Worm (Caenorhabditis elegans): Measurements from ENCODE around the gene ugt-45.

Gene ugt-45

DNA sequence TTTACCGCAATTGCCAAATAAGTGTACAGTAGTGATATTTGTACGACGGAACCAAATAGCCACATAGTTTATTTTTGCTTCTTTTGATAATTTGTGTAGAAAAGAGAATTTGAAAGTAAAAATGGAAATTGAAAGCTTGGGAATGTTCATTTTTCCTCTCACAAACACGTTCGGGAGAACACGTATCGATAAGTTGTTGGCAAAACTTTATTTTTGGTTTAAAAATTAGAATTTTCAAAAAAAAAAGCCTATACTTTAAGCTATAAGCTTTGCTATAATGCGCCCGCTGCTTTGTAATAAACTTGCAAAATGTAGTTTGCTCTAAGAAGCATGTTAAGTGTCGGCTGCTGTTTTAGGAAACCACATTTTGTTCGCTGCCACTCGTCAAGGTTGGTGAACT, 4.5 kb upstream of the ugt-45 start, which contains the start of gene Y37E11AR.7:
Y37E11AR.7 (minus strand) TSS at position 101 of the 400 bp plus-strand sequence.
- TF ChIP-seq tra-1 (GFP tag; IDR thresholded peaks at IDR 0.05) (no peak), dmd-9 (GFP tag; IDR thresholded peaks at IDR 0.05) (no peak), Y75B8A.6 (GFP tag; IDR thresholded peaks at IDR 0.05) (no peak), duxl-1 (tag; optimal IDR thresholded peaks at IDR 0.05; ENCODE audit: poor library complexity) (no peak)

DNA sequence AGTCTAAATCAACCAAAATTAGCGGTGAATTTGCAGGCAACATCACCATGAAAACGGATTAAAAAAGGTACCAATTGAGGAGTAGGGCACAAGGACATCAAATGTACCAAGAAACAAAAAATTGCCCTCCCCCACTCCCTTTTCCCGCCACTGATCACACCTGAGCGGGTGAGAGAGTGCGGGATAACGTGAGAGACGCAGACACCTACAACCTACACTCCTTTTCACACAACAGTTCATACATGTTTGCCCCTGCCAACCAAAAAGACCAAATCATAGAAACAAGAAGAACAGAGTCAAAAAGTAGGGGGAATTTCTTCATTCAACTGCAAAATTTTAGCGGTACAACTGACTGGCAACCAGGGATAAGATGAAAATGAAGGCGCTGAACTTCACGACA, 1.4 kb upstream of the ugt-45 start:
- no peak for TF ChIP-seq lsy-2 (tag; optimal IDR thresholded peaks at IDR 0.05)
- no peak for TF ChIP-seq zip-2 (tag; optimal IDR thresholded peaks at IDR 0.05)
- peak; percentile 97 for TF ChIP-seq nhr-28 (tag; optimal IDR thresholded peaks at IDR 0.05)
- no peak for TF ChIP-seq dmd-6 (GFP tag; IDR thresholded peaks at IDR 0.05)

DNA sequence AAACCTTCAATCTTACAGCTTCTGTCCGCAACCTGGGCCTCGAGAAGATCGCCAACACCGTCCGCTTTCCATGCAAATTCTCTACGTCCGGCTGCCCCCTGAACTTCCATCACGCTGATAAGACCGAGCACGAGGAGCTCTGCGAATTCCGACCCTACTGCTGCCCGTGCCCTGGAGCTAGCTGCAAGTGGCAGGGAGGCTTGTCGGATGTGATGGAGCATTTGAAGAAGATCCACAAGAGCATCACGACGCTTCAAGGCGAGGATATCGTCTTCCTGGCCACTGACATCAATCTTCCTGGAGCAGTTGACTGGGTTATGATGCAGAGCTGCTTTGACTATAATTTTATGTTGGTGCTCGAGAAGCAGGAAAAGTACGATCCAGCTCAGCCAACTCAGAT, 5.1 kb downstream of the ugt-45 start:
- TF ChIP-seq set-16 (GFP tag; IDR thresholded peaks at IDR 0.05) = peak; percentile 72
- no peak for TF ChIP-seq ceh-32 (tag; optimal IDR thresholded peaks at IDR 0.05; ENCODE audit: poor library complexity)
- 0 out of 2 replicates have a peak, but pooled peaks have one; percentile 10 for TF ChIP-seq dmd-8 (GFP tag; IDR thresholded peaks at IDR 0.05)
- no peak for TF ChIP-seq gei-8 (GFP tag; optimal IDR thresholded peaks at IDR 0.05)
- TF ChIP-seq Y48G9A.11 (GFP tag; IDR thresholded peaks at IDR 0.05) = no peak

DNA sequence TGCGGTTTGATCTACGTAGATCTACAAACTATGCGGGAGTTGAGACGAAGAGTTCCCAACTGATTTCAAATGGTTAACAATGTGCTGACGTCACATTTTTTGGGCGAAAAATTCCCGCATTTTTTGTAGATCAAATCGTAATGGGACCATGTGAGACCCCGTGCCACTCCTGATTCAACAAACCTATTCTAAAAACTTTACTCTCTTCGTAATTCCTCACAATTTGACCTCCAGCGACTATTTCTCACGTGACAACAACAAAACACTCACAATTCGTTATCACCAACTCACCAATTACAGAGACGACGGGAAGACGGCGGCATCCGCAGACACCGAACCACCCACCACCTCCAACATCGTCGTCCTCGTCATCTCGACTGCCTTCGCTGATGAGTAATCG, 7.2 kb downstream of the ugt-45 start, which contains the start of gene siah-1:
siah-1 (plus strand) TSS at position 301 of the 400 bp plus-strand sequence.
- peak; percentile 28; the same call in 1 of the 2 replicates for TF ChIP-seq hmg-1.1 (GFP tag; IDR thresholded peaks at IDR 0.05)
- TF ChIP-seq ceh-44 (GFP tag; IDR thresholded peaks at IDR 0.05) = no peak
- TF ChIP-seq madf-9 (GFP tag; conservative IDR thresholded peaks at IDR 0.05) = no peak
- TF ChIP-seq dmd-6 (GFP tag; IDR thresholded peaks at IDR 0.05) = peak; percentile 30
- TF ChIP-seq unc-62 (GFP tag; optimal IDR thresholded peaks at IDR 0.05 in 1 of 2) = peak in 1 of 2 experiments; percentile 55
- no peak for TF ChIP-seq unc-62 (tag; optimal IDR thresholded peaks at IDR 0.05)
- 0 out of 2 replicates have a peak, but pooled peaks have one; percentile 17 for TF ChIP-seq set-16 (GFP tag; IDR thresholded peaks at IDR 0.05)
- no peak for TF ChIP-seq zfp-2 (tag; optimal IDR thresholded peaks at IDR 0.05)
- TF ChIP-seq hlh-11 (tag; optimal IDR thresholded peaks at IDR 0.05) = peak; percentile 31
- no peak for TF ChIP-seq nhr-25 (tag; optimal IDR thresholded peaks at IDR 0.05; ENCODE audit: borderline replicate concordance, insufficient read depth)

DNA sequence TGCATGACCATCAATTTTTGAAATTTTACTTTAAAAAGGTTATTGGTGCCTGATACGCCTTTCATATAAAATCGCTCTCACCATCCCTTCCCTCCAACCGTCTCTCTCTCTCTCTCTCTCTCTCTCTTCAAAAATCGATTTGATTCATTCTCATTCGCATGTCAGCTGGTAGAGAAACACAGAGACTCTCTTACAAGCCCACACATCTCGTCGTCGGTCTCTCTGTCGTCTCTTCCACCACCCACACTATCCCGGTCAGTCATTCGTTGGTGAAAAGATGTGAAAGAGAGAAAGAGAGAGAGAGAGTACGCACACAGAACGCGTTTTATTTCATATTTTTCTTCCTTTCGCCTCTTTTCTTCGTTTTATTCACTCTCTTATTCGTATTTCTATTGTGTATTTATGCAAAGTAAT, 8.5 kb downstream of the ugt-45 start:
- TF ChIP-seq egl-43 (GFP tag; IDR thresholded peaks at IDR 0.05) = 0 out of 2 replicates have a peak, but pooled peaks have one; percentile 8
- peak; percentile 90 for TF ChIP-seq dve-1 (tag; optimal IDR thresholded peaks at IDR 0.05; ENCODE audit: insufficient read depth)
- TF ChIP-seq pha-4 (GFP tag; IDR thresholded peaks at IDR 0.05) = no peak
- TF ChIP-seq pha-4 (tag; optimal IDR thresholded peaks at IDR 0.05) = peak; percentile 60
- TF ChIP-seq ceh-28 (tag; optimal IDR thresholded peaks at IDR 0.05) = peak; percentile 70
- TF ChIP-seq daf-12 (tag; optimal IDR thresholded peaks at IDR 0.05) = no peak
- TF ChIP-seq lin-38 (GFP tag; IDR thresholded peaks at IDR 0.05) = peak; percentile 56
- peak; percentile 66 to 78 for TF ChIP-seq lsy-2 (tag; optimal IDR thresholded peaks at IDR 0.05)
- TF ChIP-seq mes-2 (tag; optimal IDR thresholded peaks at IDR 0.05; ENCODE audit: poor library complexity, severe bottlenecking) = peak; percentile 73
- peak; percentile 58 for TF ChIP-seq ztf-7 (tag; optimal IDR thresholded peaks at IDR 0.05)
- TF ChIP-seq hlh-30 (tag; optimal IDR thresholded peaks at IDR 0.05; ENCODE audit: insufficient read depth) = peak; percentile 95
- peak; percentile 81 for TF ChIP-seq rbr-2 (tag; optimal IDR thresholded peaks at IDR 0.05)
- TF ChIP-seq mep-1 (tag; optimal IDR thresholded peaks at IDR 0.05) = peak; percentile 85
- TF ChIP-seq nhr-11 (tag; optimal IDR thresholded peaks at IDR 0.05) = peak; percentile 83
- TF ChIP-seq dpl-1 (GFP tag; optimal IDR thresholded peaks at IDR 0.05) = peak; percentile 47
- TF ChIP-seq lin-1 (GFP tag; IDR thresholded peaks at IDR 0.05) = 0 out of 2 replicates have a peak, but pooled peaks have one; percentile 30
- TF ChIP-seq ctbp-1 (GFP tag; IDR thresholded peaks at IDR 0.05) = 0 out of 2 replicates have a peak, but pooled peaks have one; percentile 21
- peak; percentile 61 for TF ChIP-seq nhr-48 (tag; optimal IDR thresholded peaks at IDR 0.05)
- TF ChIP-seq nhr-10 (tag; optimal IDR thresholded peaks at IDR 0.05) = peak; percentile 62
- TF ChIP-seq spr-3 (GFP tag; optimal IDR thresholded peaks at IDR 0.05) = peak; percentile 4
- no peak for TF ChIP-seq duxl-1 (tag; optimal IDR thresholded peaks at IDR 0.05; ENCODE audit: poor library complexity)
- TF ChIP-seq ZK337.2 (GFP tag; IDR thresholded peaks at IDR 0.05) = no peak
- peak; percentile 44; the same call in 1 of the 2 replicates for TF ChIP-seq dmd-6 (GFP tag; IDR thresholded peaks at IDR 0.05)
- TF ChIP-seq hmg-1.1 (GFP tag; IDR thresholded peaks at IDR 0.05) = peak; percentile 87
- peak; percentile 86 for TF ChIP-seq nhr-28 (tag; optimal IDR thresholded peaks at IDR 0.05)
- peak; percentile 95 for TF ChIP-seq aha-1 (tag)

Data from whole organism, L4 larva.